Worm (Caenorhabditis elegans) whole organism, L4 larva: ENCODE measurements around the gene B0365.9.

ENCODE experiments used
- D1046.2 ChIP-seq: fragments of 200-800 bp; sonication (Bioruptor generic); IDR thresholded peaks from 2 replicates; pipeline ENCODE4 v1.3.6; 2022; ENCODE audit warnings: missing genetic modification characterization, missing compliant biosample characterization
- F10B5.3 ChIP-seq: sonication (generic microtip); optimal IDR thresholded peaks from 2 replicates; lab custom pipeline; 2016; ENCODE audit warnings: mild to moderate bottlenecking, missing genetic modification characterization, missing compliant biosample characterization
- F37D6.2 ChIP-seq: sonication (generic microtip); optimal IDR thresholded peaks from 2 replicates; lab custom pipeline; 2016; ENCODE audit warnings: mild to moderate bottlenecking, missing genetic modification characterization, missing compliant biosample characterization
- F49E8.2 ChIP-seq: sonication (generic microtip); optimal IDR thresholded peaks from 2 replicates; lab custom pipeline; 2016; ENCODE audit warnings: missing compliant biosample characterization, mild to moderate bottlenecking, missing genetic modification characterization, borderline replicate concordance
- R02D3.7 ChIP-seq: fragments of 150-350 bp; sonication (generic microtip); optimal IDR thresholded peaks from 3 replicates; lab custom pipeline; 2014; ENCODE audit warnings: missing biosample characterization, missing genetic modification characterization
- T20F7.1 ChIP-seq: fragments of 200-800 bp; sonication (Bioruptor generic); optimal IDR thresholded peaks from 2 replicates; lab custom pipeline; 2018; ENCODE audit warnings: mild to moderate bottlenecking, missing genetic modification characterization, missing compliant biosample characterization
- T26A8.4 ChIP-seq: fragments of 200-800 bp; sonication (Bioruptor generic); IDR thresholded peaks from 2 replicates; pipeline ENCODE4 v1.3.6; 2022; ENCODE audit warnings: missing genetic modification characterization, missing compliant biosample characterization
- Y48G9A.11 ChIP-seq: fragments of 200-800 bp; sonication (Bioruptor generic); IDR thresholded peaks from 2 replicates; pipeline ENCODE4 v1.3.6; 2022; ENCODE audit warnings: missing genetic modification reagents, missing genetic modification characterization, missing compliant biosample characterization
- aly-2 ChIP-seq: sonication (generic microtip); optimal IDR thresholded peaks from 2 replicates; lab custom pipeline; 2018; ENCODE audit warnings: missing biosample characterization, missing genetic modification characterization
- arid-1 ChIP-seq: fragments of 200-800 bp; sonication (Bioruptor generic); conservative IDR thresholded peaks from 2 replicates; pipeline ENCODE4 v1.3.6; 2022; ENCODE audit warnings: missing genetic modification reagents, missing genetic modification characterization, missing compliant biosample characterization
- ceh-20 ChIP-seq: fragments of 200-800 bp; sonication (Bioruptor generic); IDR thresholded peaks from 2 replicates; pipeline ENCODE4 v1.3.6; 2022; ENCODE audit warnings: missing genetic modification reagents, missing genetic modification characterization, missing compliant biosample characterization
- ceh-28 ChIP-seq: fragments of 150-350 bp; optimal IDR thresholded peaks from 2 replicates; lab custom pipeline; 2014; ENCODE audit warnings: missing biosample characterization, missing genetic modification reagents, missing genetic modification characterization
- ceh-32 ChIP-seq: sonication (generic microtip); optimal IDR thresholded peaks from 2 replicates; lab custom pipeline; 2016; ENCODE audit warnings: mild to moderate bottlenecking, missing genetic modification characterization, missing compliant biosample characterization; ENCODE audit not compliant: poor library complexity
- ceh-62 ChIP-seq: sonication (generic microtip); optimal IDR thresholded peaks from 2 replicates; lab custom pipeline; 2017; ENCODE audit warnings: missing biosample characterization, missing genetic modification characterization
- ceh-82 ChIP-seq: sonication (generic microtip); optimal IDR thresholded peaks from 2 replicates; lab custom pipeline; 2017; ENCODE audit warnings: missing biosample characterization, missing genetic modification characterization
- ces-1 ChIP-seq: fragments of 150-350 bp; sonication (generic microtip); optimal IDR thresholded peaks from 4 replicates; lab custom pipeline; 2014; ENCODE audit warnings: missing biosample characterization, missing genetic modification reagents, missing genetic modification characterization
- ctbp-1 ChIP-seq: fragments of 200-800 bp; sonication (Bioruptor generic); IDR thresholded peaks from 2 replicates; pipeline ENCODE4 v1.3.6; 2022; ENCODE audit warnings: missing genetic modification reagents, missing genetic modification characterization, missing compliant biosample characterization
- dmd-6 ChIP-seq: fragments of 200-800 bp; sonication (Bioruptor generic); IDR thresholded peaks from 2 replicates; pipeline ENCODE4 v1.3.6; 2022; ENCODE audit warnings: missing genetic modification reagents, missing genetic modification characterization, missing compliant biosample characterization
- dmd-9 ChIP-seq: fragments of 200-800 bp; sonication (Bioruptor generic); IDR thresholded peaks from 2 replicates; pipeline ENCODE4 v1.3.6; 2022; ENCODE audit warnings: missing genetic modification reagents, missing genetic modification characterization, missing compliant biosample characterization
- dpl-1 ChIP-seq: fragments of 150-350 bp; optimal IDR thresholded peaks from 2 replicates; lab custom pipeline; 2014; ENCODE audit warnings: missing biosample characterization, missing genetic modification reagents, missing genetic modification characterization
- dve-1 ChIP-seq: sonication (generic microtip); optimal IDR thresholded peaks from 2 replicates; lab custom pipeline; 2017; ENCODE audit warnings: antibody characterized with exemption, mild to moderate bottlenecking, missing genetic modification characterization, missing compliant biosample characterization; ENCODE audit not compliant: insufficient read depth
- gei-8 ChIP-seq: fragments of 200-800 bp; sonication (Bioruptor generic); optimal IDR thresholded peaks from 2 replicates; lab custom pipeline; 2018; ENCODE audit warnings: mild to moderate bottlenecking, missing genetic modification characterization, missing compliant biosample characterization
- jun-1 ChIP-seq: fragments of 150-350 bp; optimal IDR thresholded peaks from 2 replicates; lab custom pipeline; 2014; ENCODE audit warnings: missing biosample characterization, missing genetic modification reagents, missing genetic modification characterization
- lin-1 ChIP-seq: fragments of 200-800 bp; sonication (Bioruptor generic); IDR thresholded peaks from 2 replicates; pipeline ENCODE4 v1.3.6; 2022; ENCODE audit warnings: missing genetic modification reagents, missing genetic modification characterization, missing compliant biosample characterization
- lin-15B ChIP-seq: fragments of 150-350 bp; sonication (generic microtip); optimal IDR thresholded peaks from 3 replicates; lab custom pipeline; 2014; ENCODE audit warnings: missing biosample characterization, missing genetic modification characterization
- madf-5 ChIP-seq, 2 experiments: fragments of 200-800 bp; sonication (Bioruptor generic); IDR thresholded peaks; 2 replicates each; pipeline ENCODE4 v1.3.6; 2022; ENCODE audit warnings: missing compliant biosample characterization in 2 of 2, missing genetic modification characterization in 2 of 2
- madf-9 ChIP-seq: fragments of 200-800 bp; sonication (Bioruptor generic); conservative IDR thresholded peaks from 2 replicates; pipeline ENCODE4 v1.3.6; 2022; ENCODE audit warnings: missing genetic modification reagents, missing genetic modification characterization, missing compliant biosample characterization
- mep-1 ChIP-seq: fragments of 150-350 bp; sonication (generic microtip); optimal IDR thresholded peaks from 3 replicates; lab custom pipeline; 2014; ENCODE audit warnings: missing biosample characterization, missing genetic modification characterization
- mxl-2 ChIP-seq: fragments of 200-800 bp; sonication (Bioruptor generic); conservative IDR thresholded peaks from 2 replicates; pipeline ENCODE4 v1.3.6; 2022; ENCODE audit warnings: missing genetic modification reagents, missing genetic modification characterization, missing compliant biosample characterization
- nhr-102 ChIP-seq: sonication (generic microtip); optimal IDR thresholded peaks from 2 replicates; lab custom pipeline; 2016; ENCODE audit warnings: mild to moderate bottlenecking, missing genetic modification characterization, moderate library complexity, missing compliant biosample characterization
- nhr-41 ChIP-seq: fragments of 200-800 bp; sonication (Bioruptor generic); IDR thresholded peaks from 2 replicates; pipeline ENCODE4 v1.3.6; 2022; ENCODE audit warnings: missing genetic modification reagents, missing genetic modification characterization, missing compliant biosample characterization
- nhr-42 ChIP-seq: fragments of 200-800 bp; sonication (Bioruptor generic); IDR thresholded peaks from 2 replicates; pipeline ENCODE4 v1.3.6; 2022; ENCODE audit warnings: missing genetic modification characterization, missing compliant biosample characterization
- nhr-77 ChIP-seq: fragments of 150-350 bp; optimal IDR thresholded peaks from 2 replicates; lab custom pipeline; 2014; ENCODE audit warnings: missing biosample characterization, missing genetic modification characterization
- php-3 ChIP-seq: fragments of 200-800 bp; sonication (Bioruptor generic); IDR thresholded peaks from 2 replicates; pipeline ENCODE4 v1.3.6; 2022; ENCODE audit warnings: missing genetic modification reagents, missing genetic modification characterization, missing compliant biosample characterization
- set-16 ChIP-seq: fragments of 200-800 bp; sonication (Bioruptor generic); IDR thresholded peaks from 2 replicates; pipeline ENCODE4 v1.3.6; 2022; ENCODE audit warnings: missing genetic modification reagents, missing genetic modification characterization, missing compliant biosample characterization
- snpc-1.2 ChIP-seq: fragments of 200-800 bp; sonication (Bioruptor generic); IDR thresholded peaks from 2 replicates; pipeline ENCODE4 v1.3.6; 2022; ENCODE audit warnings: missing genetic modification reagents, missing genetic modification characterization, missing compliant biosample characterization
- spr-3 ChIP-seq: fragments of 200-800 bp; sonication (Bioruptor generic); optimal IDR thresholded peaks from 2 replicates; lab custom pipeline; 2018; ENCODE audit warnings: mild to moderate bottlenecking, missing genetic modification characterization, missing compliant biosample characterization
- tag-97 ChIP-seq: fragments of 200-800 bp; sonication (Bioruptor generic); IDR thresholded peaks from 2 replicates; pipeline ENCODE4 v1.3.6; 2022; ENCODE audit warnings: missing genetic modification characterization, missing compliant biosample characterization
- unc-130 ChIP-seq: sonication (generic microtip); optimal IDR thresholded peaks from 2 replicates; lab custom pipeline; 2016; ENCODE audit warnings: missing genetic modification reagents, missing genetic modification characterization, missing compliant biosample characterization
- unc-39 ChIP-seq: sonication (generic microtip); optimal IDR thresholded peaks from 2 replicates; lab custom pipeline; 2017; ENCODE audit warnings: missing biosample characterization, missing genetic modification characterization
- zag-1 ChIP-seq: fragments of 150-350 bp; optimal IDR thresholded peaks from 2 replicates; lab custom pipeline; 2014; ENCODE audit warnings: missing biosample characterization, missing genetic modification characterization
- zip-2 ChIP-seq: fragments of 150-350 bp; optimal IDR thresholded peaks from 2 replicates; lab custom pipeline; 2014; ENCODE audit warnings: missing biosample characterization, missing genetic modification characterization

Gene B0365.9

ce11 chrV:13154225-13154624 lies 20.9 kb upstream of the B0365.9 start:
- TF ChIP-seq ces-1 (GFP tag; lab: Kevin White, UChicago) = no peak
- no peak for TF ChIP-seq spr-3 (GFP tag; lab: Kevin White, UChicago)
- no peak for TF ChIP-seq snpc-1.2
- no peak for TF ChIP-seq ceh-62
- TF ChIP-seq unc-39 = no peak
- no peak for TF ChIP-seq nhr-42 (GFP tag; lab: Robert Waterston, UW)
- TF ChIP-seq tag-97 = no peak
- TF ChIP-seq php-3 (GFP tag; lab: Robert Waterston, UW) = no peak
- no peak for TF ChIP-seq unc-130
- no peak for TF ChIP-seq set-16 (GFP tag; lab: Robert Waterston, UW)
- TF ChIP-seq dmd-6 (GFP tag; lab: Robert Waterston, UW) = no peak
- TF ChIP-seq dve-1 (tag; lab: Kevin White, UChicago) = no peak
- no peak for TF ChIP-seq T20F7.1 (GFP tag; lab: Kevin White, UChicago)

- TF ChIP-seq zip-2 (tag; lab: Kevin White, UChicago) = no peak
- TF ChIP-seq arid-1 (GFP tag; lab: Robert Waterston, UW) = no peak
- no peak for TF ChIP-seq F49E8.2 (tag; lab: Kevin White, UChicago)
- TF ChIP-seq ceh-20 (GFP tag; lab: Robert Waterston, UW) = no peak
- TF ChIP-seq T26A8.4 (GFP tag; lab: Robert Waterston, UW) = no peak
- TF ChIP-seq madf-5 (GFP tag; IDR thresholded peaks at IDR 0.05; lab: Robert Waterston, UW) = no peak
- TF ChIP-seq ces-1 (GFP tag; lab: Kevin White, UChicago) = no peak
- TF ChIP-seq dpl-1 (GFP tag; lab: Kevin White, UChicago) = no peak
- no peak for TF ChIP-seq unc-130
- no peak for TF ChIP-seq ceh-62
- TF ChIP-seq mep-1 = no peak
- no peak for TF ChIP-seq nhr-102
- no peak for TF ChIP-seq ceh-82 (tag; lab: Kevin White, UChicago)
- TF ChIP-seq jun-1 = no peak
- TF ChIP-seq mxl-2 = no peak
- TF ChIP-seq F10B5.3 (tag; lab: Kevin White, UChicago) = no peak
- no peak for TF ChIP-seq ceh-28 (tag; lab: Kevin White, UChicago)
- TF ChIP-seq ceh-32 (tag; lab: Kevin White, UChicago) = no peak
- no peak for TF ChIP-seq madf-9
- TF ChIP-seq, all 104 proteins: peak for 0
Observed at ce11 chrV:13152575-13152974, 19.2 kb upstream of the B0365.9 start, which contains the start of gene noca-1. Gene noca-1, plus strand, starts transcription at chrV:13152919.

ce11 chrV:13138681-13139080 lies 5.3 kb upstream of the B0365.9 start, which contains the start of gene dhc-3:
Gene dhc-3, plus strand, starts transcription at chrV:13138981.
- no peak for TF ChIP-seq R02D3.7 (tag; lab: Kevin White, UChicago)
- no peak for TF ChIP-seq Y48G9A.11 (GFP tag; lab: Robert Waterston, UW)
- TF ChIP-seq F37D6.2 (tag; lab: Kevin White, UChicago) = no peak
- no peak for TF ChIP-seq T20F7.1 (GFP tag; lab: Kevin White, UChicago)
- no peak for TF ChIP-seq lin-1 (GFP tag; lab: Robert Waterston, UW)
- TF ChIP-seq D1046.2 = no peak
- no peak for TF ChIP-seq ctbp-1
- TF ChIP-seq lin-15B (tag; lab: Kevin White, UChicago) = no peak
- TF ChIP-seq gei-8 (GFP tag; lab: Kevin White, UChicago) = no peak
- TF ChIP-seq nhr-41 (GFP tag; lab: Robert Waterston, UW) = no peak
- no peak for TF ChIP-seq aly-2
- no peak for TF ChIP-seq nhr-42 (GFP tag; lab: Robert Waterston, UW)
- no peak for TF ChIP-seq mxl-2
- no peak for TF ChIP-seq F10B5.3 (tag; lab: Kevin White, UChicago)
- TF ChIP-seq set-16 (GFP tag; lab: Robert Waterston, UW) = no peak
- TF ChIP-seq tag-97 = no peak
- TF ChIP-seq dmd-9 (GFP tag; lab: Robert Waterston, UW) = no peak
- no peak for TF ChIP-seq zag-1 (tag; lab: Kevin White, UChicago)
- TF ChIP-seq nhr-77 (tag; lab: Kevin White, UChicago) = no peak
- TF ChIP-seq, all 104 proteins: peak for 0
